Worm (Caenorhabditis elegans) whole organism, L4/young adult: ENCODE data around the gene srx-29.

Source experiments
- W03F9.2 ChIP-seq: fragments of 150-350 bp; optimal IDR thresholded peaks from 2 replicates; lab custom pipeline; 2014; ENCODE audit warnings: missing biosample characterization, missing genetic modification characterization
- dao-5 ChIP-seq: sonication (generic microtip); optimal IDR thresholded peaks from 2 replicates; lab custom pipeline; 2016; ENCODE audit warnings: missing genotype, missing genetic modification characterization, moderate library complexity, missing compliant biosample characterization
- him-1 ChIP-seq: sonication (generic microtip); optimal IDR thresholded peaks from 2 replicates; lab custom pipeline; 2016; ENCODE audit warnings: missing genotype, missing genetic modification reagents, missing genetic modification characterization, missing compliant biosample characterization

DNA sequence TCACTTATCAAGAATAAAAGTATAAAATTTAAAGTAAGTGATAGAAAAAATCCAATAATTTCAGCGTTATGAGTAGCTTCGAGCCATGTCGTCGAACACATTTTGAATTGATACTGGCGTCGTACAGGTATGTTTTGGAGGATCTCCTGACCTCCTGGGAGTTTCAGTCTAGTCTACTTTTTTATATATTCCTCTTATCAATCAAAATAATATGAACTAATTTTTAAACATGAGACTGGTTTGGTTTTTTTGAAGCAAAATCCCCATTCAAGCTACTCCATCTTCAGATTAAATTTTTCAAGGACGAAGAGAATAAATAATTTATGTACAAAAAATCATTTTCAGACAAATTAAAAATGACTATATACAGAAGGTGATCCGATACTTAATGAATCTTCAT lies 13.9 kb upstream of the srx-29 start, which contains the start of gene str-101:
- TF ChIP-seq dao-5 (tag; lab: Kevin White, UChicago): no peak
- no peak for TF ChIP-seq him-1 (tag; lab: Kevin White, UChicago)
- TF ChIP-seq W03F9.2 (tag; lab: Kevin White, UChicago): no peak
